Fruit fly (Drosophila melanogaster) whole organism, larva: ENCODE data around the gene CG32369.

Experiments
- noc ChIP-seq: fragments of 200-800 bp; sonication (Bioruptor generic); optimal IDR thresholded peaks from 3 replicates; lab custom pipeline; 2019; ENCODE audit warnings: missing biosample characterization, mild to moderate bottlenecking, missing genetic modification characterization, moderate library complexity

CG32369 gene

DNA sequence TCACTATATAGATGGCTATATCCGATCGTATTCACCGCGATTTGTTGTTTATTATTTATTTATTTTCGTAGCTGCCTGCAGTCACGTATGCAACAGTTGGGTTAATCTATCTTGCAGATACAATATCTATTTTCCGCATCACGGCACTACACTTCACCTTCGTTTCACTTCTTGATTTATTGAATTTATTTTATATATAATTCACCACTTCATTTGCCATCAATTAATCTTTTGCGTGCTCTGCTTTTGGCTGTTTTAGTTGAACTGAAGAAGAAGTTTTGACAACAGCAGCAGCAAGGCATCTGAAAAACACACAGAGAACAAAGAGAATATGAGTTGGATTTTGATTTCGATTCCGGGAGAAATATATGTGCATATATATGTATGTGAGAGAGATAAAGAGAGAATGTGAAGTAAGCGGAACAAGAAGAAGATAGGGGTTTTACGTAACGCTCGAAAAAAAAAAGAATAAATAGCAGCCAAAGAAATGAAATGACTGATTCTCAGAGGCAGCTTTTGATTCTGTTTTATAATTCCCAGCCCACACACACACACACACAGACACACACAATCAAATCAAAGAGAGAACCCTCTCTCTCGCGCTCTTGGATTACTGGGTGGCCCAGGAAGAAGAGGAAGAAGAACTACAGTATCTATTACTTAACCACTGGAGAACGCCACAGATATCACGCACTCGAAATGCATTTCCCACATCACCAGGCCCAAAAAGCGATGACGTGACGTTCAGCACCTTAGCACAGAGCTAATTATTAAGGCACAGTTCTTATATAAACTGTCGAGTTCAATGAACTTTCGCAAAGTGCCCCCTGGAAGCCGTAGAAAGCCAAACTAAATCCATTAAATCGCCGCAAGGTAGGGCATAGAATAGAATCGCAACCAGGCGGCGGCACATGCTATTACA is 5.0 kb downstream of the CG32369 start:
- TF ChIP-seq noc: no peak

DNA sequence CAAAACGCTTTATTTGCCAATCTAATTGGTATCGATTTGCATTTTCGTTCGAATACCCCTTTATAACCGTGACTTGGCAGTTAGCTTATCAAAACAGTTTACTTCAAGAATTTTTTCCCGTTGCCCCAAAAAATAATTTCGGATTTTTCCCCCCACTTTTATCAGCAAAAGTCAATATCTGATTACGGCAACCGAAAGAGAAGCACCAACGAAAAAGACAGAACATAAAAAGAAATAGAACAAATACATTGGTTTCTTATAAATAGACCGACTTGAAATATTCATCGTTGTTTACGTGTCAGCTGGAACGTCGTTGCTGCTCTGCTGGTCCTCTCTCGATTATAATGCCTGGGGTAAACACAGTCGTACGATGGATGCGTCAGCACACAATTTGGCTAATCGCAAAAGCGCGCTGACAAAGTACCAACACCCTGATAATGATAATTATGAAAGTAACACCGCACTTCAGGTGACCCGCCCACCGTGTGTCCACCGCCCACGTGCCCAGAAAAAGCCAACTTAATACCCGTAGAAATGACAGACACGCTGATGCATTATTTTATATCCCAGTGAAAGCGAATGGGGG is 8.2 kb downstream of the CG32369 start:
- peak; percentile 7 for TF ChIP-seq noc

DNA sequence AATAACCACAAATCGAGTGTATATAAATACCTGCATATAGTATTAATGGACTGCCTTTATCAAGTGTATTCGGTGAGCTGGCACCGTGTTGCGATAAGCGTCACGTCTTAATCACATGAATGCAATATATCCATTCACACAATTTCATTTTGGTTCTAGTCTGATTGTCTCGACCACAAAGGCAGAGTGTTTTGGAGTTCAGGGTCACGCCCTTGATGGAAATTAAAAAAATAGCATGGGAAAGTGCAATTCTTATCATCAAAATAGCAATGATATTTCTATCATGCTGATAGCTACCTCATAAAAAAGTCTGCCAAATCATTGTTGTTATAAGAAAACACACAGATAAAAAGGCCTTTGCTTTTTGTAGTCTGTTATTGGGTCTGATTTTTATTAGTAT is 16.9 kb downstream of the CG32369 start:
- TF ChIP-seq noc: no peak

DNA sequence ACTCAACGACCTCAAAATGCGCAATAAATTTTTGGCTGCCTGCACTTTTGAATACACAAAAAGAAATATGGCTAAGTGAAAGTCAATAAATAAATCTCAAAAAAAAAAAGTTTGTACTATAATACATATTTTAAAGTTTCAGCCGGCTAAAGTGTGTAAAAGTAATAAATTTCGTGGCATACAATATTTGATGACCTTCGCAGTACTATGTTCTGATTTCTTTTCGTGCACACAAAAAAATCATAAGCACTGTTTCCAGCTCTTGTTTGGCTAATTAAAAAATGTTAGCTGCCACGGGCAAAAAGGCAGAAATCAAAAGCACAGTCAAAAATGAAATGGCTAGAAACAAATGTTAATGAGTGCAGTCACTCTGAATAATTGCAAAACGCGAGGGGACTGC is 17.4 kb downstream of the CG32369 start:
- no peak for TF ChIP-seq noc

DNA sequence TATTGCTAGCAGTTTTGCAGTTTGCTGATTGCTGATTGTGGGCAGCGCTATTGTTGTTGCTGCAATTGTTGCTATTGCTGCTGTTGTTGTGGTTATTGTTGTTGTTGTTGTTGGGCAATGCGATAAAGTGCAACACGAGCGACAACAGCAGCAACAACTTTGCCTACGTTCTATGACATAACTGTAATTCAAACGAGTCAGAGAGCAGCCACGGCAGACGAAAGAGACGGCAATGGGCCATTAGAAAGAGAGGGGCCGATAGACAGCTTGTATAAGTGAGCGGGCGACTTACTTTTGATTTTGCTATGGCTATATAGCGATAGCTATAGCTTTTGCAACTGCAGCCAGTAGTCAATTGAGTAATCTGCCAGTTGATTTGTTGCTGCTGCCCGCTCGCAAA is 19.4 kb downstream of the CG32369 start:
- TF ChIP-seq noc: no peak

DNA sequence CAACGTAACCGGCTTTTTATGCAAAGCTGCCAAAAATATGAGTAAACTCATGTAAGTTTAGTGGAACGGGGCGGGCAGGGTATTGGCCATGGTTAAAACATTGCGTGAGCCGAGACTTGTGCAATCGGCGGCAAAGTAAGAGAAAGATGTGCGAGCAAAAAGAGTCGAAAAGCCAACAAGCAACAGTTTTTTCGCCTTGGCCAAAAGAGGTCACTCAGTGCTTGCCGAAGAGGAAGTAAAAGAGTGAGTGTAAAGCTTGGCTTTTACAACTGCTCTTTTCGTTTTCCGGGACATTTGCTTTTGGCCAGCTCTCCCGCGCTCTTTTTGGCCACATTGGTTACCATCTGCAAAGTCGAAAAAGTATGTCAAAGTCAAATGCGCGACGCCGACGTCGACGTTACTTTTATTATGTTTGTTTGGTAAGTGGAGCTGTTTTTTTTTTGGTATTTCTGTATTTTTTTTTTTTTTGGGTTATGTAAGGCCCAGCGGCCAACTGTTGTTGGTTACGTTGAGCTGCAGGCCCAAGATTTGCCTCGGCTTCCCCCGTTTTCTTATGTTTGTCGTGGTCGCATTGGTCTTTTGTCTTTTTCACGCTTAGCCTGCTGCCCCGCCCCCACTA is 21.7 kb downstream of the CG32369 start:
- no peak for TF ChIP-seq noc

DNA sequence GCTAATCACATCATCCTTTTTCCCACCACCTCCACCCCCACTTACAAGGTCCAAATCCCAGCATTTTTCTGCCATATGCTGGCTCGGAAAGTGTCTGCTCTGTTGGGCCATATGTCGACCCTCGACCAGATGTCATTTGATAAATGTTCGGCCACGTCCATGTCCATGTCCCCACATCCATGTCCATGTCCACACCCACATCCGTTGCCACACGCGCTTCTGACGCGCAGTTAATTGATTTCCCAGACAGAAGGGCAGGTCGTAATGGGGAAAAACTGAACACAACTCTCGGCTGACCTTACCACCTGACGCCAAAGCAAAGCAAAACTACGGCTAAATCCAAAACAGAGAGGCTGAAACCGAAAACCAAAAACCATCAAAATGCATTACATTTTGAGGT is 22.6 kb downstream of the CG32369 start:
- TF ChIP-seq noc: no peak

DNA sequence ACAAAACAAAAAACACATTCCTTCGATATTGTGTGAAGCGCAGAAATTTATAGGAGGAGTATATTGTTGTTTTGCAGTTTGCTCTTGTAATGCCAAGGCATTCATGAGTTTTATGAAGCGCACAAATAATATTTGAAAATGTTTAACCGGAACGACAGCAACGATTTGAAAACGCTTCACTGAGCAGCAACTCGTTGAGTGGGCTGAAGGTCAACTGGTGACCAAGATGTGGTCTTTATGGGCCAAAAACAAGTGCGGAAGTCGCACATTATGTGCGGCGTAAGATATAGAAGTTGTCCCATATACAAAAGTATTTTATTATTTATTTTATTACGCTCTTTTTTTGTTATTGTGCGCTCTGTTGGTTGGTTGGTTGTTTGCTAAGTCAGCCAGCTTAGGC is 23.4 kb downstream of the CG32369 start:
- TF ChIP-seq noc: no peak

DNA sequence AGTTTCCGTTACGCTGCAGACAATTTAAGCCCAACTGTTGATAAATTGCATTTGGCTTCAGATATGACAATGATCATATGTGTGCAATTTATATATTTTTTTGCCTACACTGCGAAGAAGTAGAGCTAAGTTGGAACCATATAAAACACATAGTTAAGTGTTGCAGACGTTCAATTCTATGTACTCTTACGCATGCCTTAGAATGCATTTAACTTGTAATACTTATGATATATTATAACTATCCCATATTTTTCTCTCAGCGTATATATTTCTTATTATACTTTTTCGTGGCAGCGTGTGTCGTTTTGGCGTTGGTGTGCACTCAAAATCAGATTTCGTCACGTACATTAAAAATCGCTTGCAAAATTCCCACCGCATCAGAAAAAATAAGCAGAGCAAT is 26.2 kb downstream of the CG32369 start:
- TF ChIP-seq noc: no peak

DNA sequence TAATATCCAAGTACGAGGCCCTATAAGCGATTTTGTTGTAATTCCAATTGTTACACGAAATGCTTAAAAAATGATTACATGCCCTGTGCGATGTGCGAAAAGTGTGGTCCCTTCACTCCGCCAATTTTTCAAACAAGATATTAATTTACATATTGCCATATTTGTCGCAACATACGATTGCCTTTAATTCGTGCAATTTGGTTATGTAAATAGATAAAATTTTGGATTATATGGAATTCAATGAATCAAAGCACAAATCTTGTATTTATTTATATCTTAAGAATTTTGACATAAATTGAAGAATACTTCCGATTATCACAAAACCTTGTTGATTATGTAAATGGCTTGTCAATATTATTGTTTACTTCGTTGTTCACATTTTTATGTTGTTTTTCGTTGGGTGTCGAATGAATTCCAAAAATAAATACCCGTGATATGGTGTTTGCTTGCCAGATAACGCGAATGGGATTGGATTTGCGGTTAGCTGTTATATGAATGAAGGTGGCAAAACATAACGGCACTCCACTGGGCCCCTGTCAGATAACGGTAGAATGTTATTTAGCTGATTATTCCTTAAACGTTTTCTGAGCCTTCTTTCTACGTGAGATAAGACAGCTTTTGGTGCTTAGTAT is 27.5 kb downstream of the CG32369 start:
- no peak for TF ChIP-seq noc

DNA sequence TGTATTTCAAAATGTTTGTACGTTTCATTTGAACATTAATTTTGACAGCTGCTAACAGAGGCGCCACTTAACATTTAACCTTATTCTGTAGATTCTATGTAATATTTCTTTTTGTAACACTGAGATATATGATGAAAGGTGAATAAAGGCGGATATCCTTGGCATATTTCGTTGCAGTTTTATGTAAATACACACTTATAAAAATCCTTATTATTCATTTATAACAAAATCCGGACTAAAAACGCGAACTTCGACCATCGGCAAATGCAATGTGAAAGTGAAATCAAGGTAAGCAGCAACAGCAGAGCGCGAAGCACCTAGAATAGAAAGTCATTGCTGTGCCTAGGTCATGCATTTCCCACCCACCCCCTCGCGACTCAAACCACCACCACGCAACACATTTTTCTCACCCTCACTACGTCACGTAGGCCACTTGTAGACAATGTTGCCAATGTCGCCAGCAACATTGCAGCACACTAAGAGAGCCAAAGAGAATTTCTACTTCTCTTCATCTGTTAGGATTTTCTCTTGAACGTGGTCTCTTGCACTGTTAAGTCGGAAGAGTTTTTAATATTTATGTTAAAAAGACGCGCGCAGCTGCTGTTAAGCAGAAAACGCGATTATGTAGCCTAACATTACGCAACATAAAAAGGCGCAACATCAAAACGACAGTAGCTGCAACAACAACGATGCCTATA is 28.1 kb downstream of the CG32369 start:
- no peak for TF ChIP-seq noc

DNA sequence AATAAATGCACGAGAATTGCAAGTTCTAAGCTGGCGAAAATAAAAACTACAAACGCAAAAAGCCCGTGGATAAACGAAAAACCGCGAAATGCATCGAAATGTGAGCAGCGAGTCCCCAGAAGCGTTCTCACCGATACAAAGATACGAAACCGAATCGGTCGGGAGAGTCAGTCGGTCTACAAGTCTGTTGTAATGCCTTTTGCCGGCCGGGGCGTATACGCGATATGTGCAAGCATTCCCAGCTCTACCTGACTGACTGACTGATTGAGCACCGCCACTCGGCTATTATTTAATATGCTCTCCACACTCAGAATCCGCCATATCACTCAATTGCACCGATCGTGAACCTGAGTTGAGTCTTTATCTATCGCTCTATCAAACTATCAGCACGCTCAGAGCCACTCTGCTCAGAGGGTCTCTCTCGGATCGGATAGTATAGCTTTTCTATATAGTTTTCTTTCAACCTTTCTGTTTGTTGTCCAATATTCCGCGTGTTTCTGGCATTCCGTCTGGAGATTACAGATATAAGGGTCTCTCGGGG is 34.2 kb downstream of the CG32369 start, which contains the start of gene Clk:
Gene Clk (minus strand): TSS at position 239 of the 541 bp plus-strand sequence.
- TF ChIP-seq noc: no peak

DNA sequence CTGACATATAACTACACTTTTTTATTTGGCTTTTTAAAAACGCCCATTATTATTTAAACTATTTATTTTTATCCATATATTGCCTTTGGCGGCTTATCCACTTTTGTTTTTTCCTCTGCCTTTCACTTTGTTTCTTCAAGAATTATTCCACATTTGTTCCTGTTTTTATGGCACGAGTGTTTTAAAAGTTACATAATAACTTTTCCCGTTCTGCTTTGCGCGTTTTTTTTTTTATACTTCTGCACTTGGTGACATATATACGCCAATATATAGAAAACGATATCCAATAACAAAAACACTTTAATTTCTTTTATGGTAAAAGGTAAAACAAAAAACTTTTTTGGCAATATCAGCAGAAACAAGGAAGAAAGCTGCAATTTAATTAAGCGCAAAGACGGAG is 34.9 kb downstream of the CG32369 start:
- no peak for TF ChIP-seq noc

DNA sequence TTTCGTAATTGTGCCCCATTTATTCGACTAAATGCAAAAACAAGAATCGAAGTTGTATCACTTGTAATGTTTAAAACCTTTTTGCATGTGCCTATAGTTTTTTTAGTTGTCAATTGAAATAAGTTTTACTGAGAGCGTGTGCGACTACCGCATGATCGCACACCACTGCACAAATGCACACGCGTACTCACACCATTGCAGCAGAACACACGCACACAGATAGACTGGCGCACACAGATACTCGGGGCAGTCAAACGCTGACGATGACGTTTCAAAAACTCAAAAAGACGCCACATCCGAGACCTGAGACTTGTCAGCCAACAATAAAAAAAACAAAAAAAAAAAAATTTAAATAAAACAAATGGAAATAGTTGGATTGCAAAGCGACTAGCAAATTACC is 36.1 kb downstream of the CG32369 start:
- TF ChIP-seq noc: no peak

DNA sequence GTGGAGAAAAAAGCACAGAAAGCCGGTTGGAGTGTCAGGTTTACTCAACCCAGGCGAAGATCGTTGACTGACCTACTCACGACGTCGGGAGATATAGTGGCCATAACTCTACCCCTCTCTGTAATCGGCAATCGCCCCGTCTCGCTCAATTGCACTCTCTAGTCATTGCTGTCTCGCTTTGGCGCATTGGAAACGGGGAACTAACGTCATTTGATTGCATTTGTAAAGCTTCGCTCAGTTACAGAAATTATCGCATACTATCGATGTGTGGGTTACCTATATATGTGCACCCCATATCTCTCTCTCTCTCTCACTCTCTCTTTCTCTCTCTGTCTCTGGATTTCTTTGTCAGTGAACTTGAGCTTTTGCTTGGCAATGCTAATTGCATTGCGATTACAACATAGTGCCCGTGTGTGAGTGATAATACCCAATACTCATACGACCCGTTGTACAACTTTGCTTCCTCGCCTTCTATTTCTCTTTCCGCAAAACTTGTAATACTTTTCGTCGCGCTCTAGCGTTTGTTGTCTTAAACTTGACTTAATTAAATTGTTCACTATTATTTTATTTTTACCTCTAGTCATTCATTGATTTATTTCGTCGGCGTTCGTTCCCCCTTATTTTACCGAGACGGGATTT is 37.3 kb downstream of the CG32369 start:
- TF ChIP-seq noc: no peak

DNA sequence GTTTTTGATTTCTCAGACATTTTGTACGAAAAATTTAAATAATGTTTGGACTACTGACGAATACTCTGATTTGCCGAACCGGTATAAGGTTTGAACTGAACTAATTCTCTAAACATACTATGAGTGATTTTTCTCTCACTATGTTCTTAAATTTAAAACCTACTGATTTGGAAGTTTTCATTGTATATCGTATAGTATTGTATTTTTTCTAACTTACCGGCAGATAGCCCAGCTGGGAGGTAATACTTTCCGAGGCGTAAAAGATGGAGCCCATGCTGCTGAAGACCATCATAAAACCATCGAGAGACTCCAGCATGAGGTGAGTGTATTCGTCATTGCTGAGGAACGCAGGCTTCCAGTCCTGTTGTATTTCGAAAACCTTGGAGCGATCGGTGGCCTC is 41.4 kb downstream of the CG32369 start, which contains the start of gene CG32371:
Gene CG32371 (minus strand): TSS at position 101 of the 400 bp plus-strand sequence.
- no peak for TF ChIP-seq noc
